Worm (Caenorhabditis elegans) whole organism, L4/young adult: ENCODE results near the gene Y48C3A.18.

Experiments
- W03F9.2 ChIP-seq: fragments of 150-350 bp; optimal IDR thresholded peaks from 2 replicates; lab custom pipeline; 2014; ENCODE audit warnings: missing biosample characterization, missing genetic modification characterization
- him-1 ChIP-seq: sonication (generic microtip); optimal IDR thresholded peaks from 2 replicates; lab custom pipeline; 2016; ENCODE audit warnings: missing genotype, missing genetic modification reagents, missing genetic modification characterization, missing compliant biosample characterization

ce11 chrII:13369231-13369630 is 43.2 kb upstream of the Y48C3A.18 start, which contains the start of gene Y48C3A.20:
- no peak for TF ChIP-seq him-1
- peak; percentile 91 for TF ChIP-seq W03F9.2
